Worm (Caenorhabditis elegans) whole organism, late embryonic: ENCODE measurements around the gene pbs-3.

Experiments used
- T23F11.4 ChIP-seq: fragments of 200-800 bp; sonication (Bioruptor generic); optimal IDR thresholded peaks from 2 replicates; lab custom pipeline; 2018; ENCODE audit warnings: mild to moderate bottlenecking, missing genetic modification characterization, missing compliant biosample characterization
- ceh-31 ChIP-seq: sonication (generic microtip); optimal IDR thresholded peaks from 2 replicates; lab custom pipeline; 2016; ENCODE audit warnings: missing genetic modification characterization, missing compliant biosample characterization
- ets-4 ChIP-seq: sonication (generic microtip); optimal IDR thresholded peaks from 2 replicates; lab custom pipeline; 2016; ENCODE audit warnings: missing genetic modification characterization, missing compliant biosample characterization
- hlh-30 ChIP-seq: sonication (generic microtip); optimal IDR thresholded peaks from 2 replicates; lab custom pipeline; 2017; ENCODE audit warnings: antibody characterized with exemption, missing genetic modification characterization, missing compliant biosample characterization; ENCODE audit not compliant: insufficient read depth
- madf-2 ChIP-seq: sonication (generic microtip); optimal IDR thresholded peaks from 2 replicates; lab custom pipeline; 2017; ENCODE audit warnings: missing genetic modification characterization, missing compliant biosample characterization
- pat-9 ChIP-seq: fragments of 200-800 bp; sonication (Bioruptor generic); optimal IDR thresholded peaks from 2 replicates; lab custom pipeline; 2018; ENCODE audit warnings: mild to moderate bottlenecking, missing genetic modification characterization, moderate library complexity, missing compliant biosample characterization
- pros-1 ChIP-seq: fragments of 150-350 bp; optimal IDR thresholded peaks from 2 replicates; lab custom pipeline; 2014; ENCODE audit warnings: missing biosample characterization, missing genetic modification reagents, missing genetic modification characterization
- tbx-2 ChIP-seq: sonication (generic microtip); optimal IDR thresholded peaks from 2 replicates; lab custom pipeline; 2016; ENCODE audit warnings: missing genetic modification characterization, missing compliant biosample characterization
- zip-5 ChIP-seq: sonication (generic microtip); optimal IDR thresholded peaks from 2 replicates; lab custom pipeline; 2016; ENCODE audit warnings: missing genetic modification characterization, missing compliant biosample characterization

ce11 chrII:4905883-4906282, 49.3 kb downstream of the pbs-3 start:
- TF ChIP-seq ceh-31 (tag; lab: Kevin White, UChicago): no peak
- TF ChIP-seq hlh-30: no peak
- no peak for TF ChIP-seq madf-2 (tag; lab: Kevin White, UChicago)
- TF ChIP-seq tbx-2 (tag; lab: Kevin White, UChicago): no peak
- TF ChIP-seq zip-5: no peak
- no peak for TF ChIP-seq T23F11.4
- no peak for TF ChIP-seq ets-4
- no peak for TF ChIP-seq pros-1
- TF ChIP-seq pat-9 (tag; lab: Kevin White, UChicago): no peak
